Fruit fly (Drosophila melanogaster): Measurements from ENCODE around the gene lbe.

Gene lbe

DNA sequence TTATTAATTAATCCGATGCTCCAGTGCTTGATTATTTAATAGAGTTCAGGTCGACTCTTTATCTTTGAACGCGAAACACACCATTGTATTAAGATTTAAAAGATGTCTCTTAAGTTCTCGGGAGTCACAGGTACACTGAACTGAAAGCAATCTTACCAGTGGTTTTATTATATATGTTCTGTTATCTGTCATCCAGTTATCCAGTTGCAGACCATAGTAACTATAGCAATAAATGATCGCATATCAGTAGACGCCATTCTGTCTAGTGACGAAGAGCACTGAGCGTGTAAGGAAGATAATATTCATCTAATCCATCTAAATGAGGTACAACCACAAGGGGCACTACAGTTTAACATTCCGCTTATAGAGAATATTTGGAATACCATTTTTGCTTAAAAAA lies 46.7 kb downstream of the lbe start, which contains the start of gene Ugt49B2:
Gene Ugt49B2 (minus strand): TSS at position 101 of the 400 bp plus-strand sequence.
- no peak for TF ChIP-seq D1 (tag; optimal IDR thresholded peaks at IDR 0.05)
- no peak for TF ChIP-seq CG13204 (GFP tag; optimal IDR thresholded peaks at IDR 0.05)
- TF ChIP-seq CG32121 (GFP tag; IDR thresholded peaks at IDR 0.05), result no peak
- no peak for TF ChIP-seq CG12605 (GFP tag; IDR thresholded peaks at IDR 0.05)
- no peak for TF ChIP-seq CG4496 (GFP tag; IDR thresholded peaks at IDR 0.05)
- no peak for TF ChIP-seq CG10348 (GFP tag; IDR thresholded peaks at IDR 0.05)
- TF ChIP-seq CG8301 (tag; optimal IDR thresholded peaks at IDR 0.05), result no peak
- no peak for TF ChIP-seq CG17806 (tag; optimal IDR thresholded peaks at IDR 0.05)

DNA sequence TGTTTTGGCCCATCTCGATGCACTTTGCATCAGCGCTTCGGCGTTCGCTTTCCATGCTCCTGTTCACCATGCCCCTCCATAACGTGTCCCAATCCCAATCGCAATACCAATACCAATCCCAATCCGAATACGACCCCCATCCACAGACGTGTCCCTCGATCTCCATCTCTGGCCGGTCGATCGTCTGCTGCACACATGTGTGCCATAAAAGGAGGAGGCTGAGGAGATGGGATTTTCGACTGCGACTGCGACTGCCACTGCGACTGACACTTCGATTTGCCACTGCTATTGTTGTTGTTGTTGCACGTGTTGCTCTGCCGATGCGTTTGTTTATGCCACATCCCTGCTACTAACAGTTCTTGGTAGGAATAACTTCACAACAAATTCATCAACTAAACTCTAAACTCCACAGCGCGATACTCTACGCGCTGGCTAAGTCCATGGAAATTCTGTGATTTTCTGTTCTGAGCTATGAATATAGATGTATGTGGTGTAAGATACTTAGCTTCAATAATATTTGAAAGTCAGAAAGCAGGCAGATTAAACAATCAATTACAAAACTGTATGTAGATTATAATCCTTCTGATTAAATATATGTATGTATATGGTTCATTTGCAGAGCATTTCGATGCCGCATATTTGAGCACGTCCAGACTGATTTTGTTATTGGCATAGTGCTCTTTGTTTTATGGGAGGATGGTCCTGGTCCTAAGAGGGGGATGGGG lies 53.2 kb downstream of the lbe start:
- TF ChIP-seq CG8301 (tag; optimal IDR thresholded peaks at IDR 0.05) (no peak), CG8159 (tag; optimal IDR thresholded peaks at IDR 0.05) (no peak), CG9948 (tag; optimal IDR thresholded peaks at IDR 0.05) (no peak), gl (tag; optimal IDR thresholded peaks at IDR 0.05) (no peak), CG17806 (tag; optimal IDR thresholded peaks at IDR 0.05) (no peak), Pif1B (GFP tag; optimal IDR thresholded peaks at IDR 0.05) (no peak), Snoo (tag; optimal IDR thresholded peaks at IDR 0.05) (no peak), Ets98B (GFP tag; IDR thresholded peaks at IDR 0.05) (no peak), CG10348 (GFP tag; IDR thresholded peaks at IDR 0.05) (no peak), CG12605 (GFP tag; IDR thresholded peaks at IDR 0.05) (no peak), CG15710 (tag; optimal IDR thresholded peaks at IDR 0.05) (no peak)

- TF ChIP-seq Pif1A (GFP tag; optimal IDR thresholded peaks at IDR 0.05) (no peak), Ets98B (GFP tag; IDR thresholded peaks at IDR 0.05) (no peak), CG34367 (tag; optimal IDR thresholded peaks at IDR 0.05) (no peak), CG8301 (tag; optimal IDR thresholded peaks at IDR 0.05) (no peak), CG9948 (tag; optimal IDR thresholded peaks at IDR 0.05) (no peak), CG12605 (GFP tag; IDR thresholded peaks at IDR 0.05) (no peak), rn (GFP tag; IDR thresholded peaks at IDR 0.05) (no peak), D1 (tag; optimal IDR thresholded peaks at IDR 0.05) (no peak), Snoo (tag; optimal IDR thresholded peaks at IDR 0.05) (no peak), CG4496 (GFP tag; IDR thresholded peaks at IDR 0.05) (no peak), Pif1B (GFP tag; optimal IDR thresholded peaks at IDR 0.05) (no peak), fd96Ca (GFP tag; IDR thresholded peaks at IDR 0.05) (no peak), CG8159 (tag; optimal IDR thresholded peaks at IDR 0.05) (no peak), CG14655 (GFP tag; optimal IDR thresholded peaks at IDR 0.05) (no peak), EcR (GFP tag; optimal IDR thresholded peaks at IDR 0.05) (no peak), CG32121 (GFP tag; IDR thresholded peaks at IDR 0.05) (no peak)
Observed at dm6 chr3R:21392221-21392620, 54.1 kb downstream of the lbe start.

All from whole organism, pupa.